Fruit fly (Drosophila melanogaster): Measurements from ENCODE around the gene ais.
A peak's percentile ranks its signal among the peaks of the same experiment; 100 is the strongest.

ais gene

DNA sequence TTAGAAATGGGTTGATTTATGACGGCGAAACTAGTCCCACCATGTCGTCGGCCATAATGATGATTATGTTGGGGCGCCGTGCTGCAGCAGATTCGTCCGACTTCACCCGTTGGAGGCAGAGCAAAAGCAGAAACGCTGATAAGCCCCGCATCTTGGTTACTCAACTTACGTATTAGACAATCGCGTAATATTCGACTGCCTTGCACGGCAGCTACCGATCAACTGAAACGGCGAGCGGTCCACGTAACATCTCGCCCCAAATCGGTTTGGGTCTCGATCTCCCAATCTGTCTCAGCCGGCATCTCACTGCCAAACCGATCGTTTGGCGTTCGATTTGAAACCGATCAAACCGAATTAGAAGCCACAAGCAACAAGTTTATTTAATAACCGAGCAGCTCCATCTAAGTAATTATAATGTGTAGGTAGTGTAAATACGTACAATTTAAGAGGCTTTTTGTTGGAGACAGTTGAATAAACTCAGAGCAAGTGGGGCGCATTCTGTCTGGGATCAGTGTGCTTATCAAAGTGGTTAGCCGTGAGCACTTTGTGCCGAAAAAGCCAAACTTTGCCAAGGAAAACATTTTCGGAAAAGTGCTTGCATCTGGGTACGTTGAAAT, 4.2 kb upstream of the ais start, which contains the start of gene CG32191 (continued):
- TF ChIP-seq CG17359 (tag; optimal IDR thresholded peaks at IDR 0.05): no peak
- TF ChIP-seq CG12155 (GFP tag; optimal IDR thresholded peaks at IDR 0.05): no peak
- TF ChIP-seq CG2129 (GFP tag; IDR thresholded peaks at IDR 0.05; ENCODE audit: partially characterized antibody): no peak
- TF ChIP-seq chn (GFP tag; optimal IDR thresholded peaks at IDR 0.05): no peak
- no peak for TF ChIP-seq disco-r (GFP tag; optimal IDR thresholded peaks at IDR 0.05)
- no peak for TF ChIP-seq Drgx (GFP tag; IDR thresholded peaks at IDR 0.05)
- TF ChIP-seq Atf6 (GFP tag; IDR thresholded peaks at IDR 0.05): 0 out of 2 replicates have a peak, but pooled peaks have one; percentile 32
- no peak for TF ChIP-seq CG6272 (GFP tag; IDR thresholded peaks at IDR 0.05)
- no peak for TF ChIP-seq CG13624 (GFP tag; optimal IDR thresholded peaks at IDR 0.05)
- TF ChIP-seq sens (GFP tag): peak; percentile 69
- no peak for TF ChIP-seq ap (GFP tag; IDR thresholded peaks at IDR 0.05)
- no peak for TF ChIP-seq zf30C (GFP tag; optimal IDR thresholded peaks at IDR 0.05)
- TF ChIP-seq CG8290 (GFP tag; optimal IDR thresholded peaks at IDR 0.05): no peak
- peak in 1 of 2 experiments; percentile 53 for TF ChIP-seq CG8290 (tag; optimal IDR thresholded peaks at IDR 0.05)
- TF ChIP-seq Ets65A (GFP tag): no peak
- TF ChIP-seq odd (GFP tag; optimal IDR thresholded peaks at IDR 0.05): no peak
- TF ChIP-seq HLH54F (GFP tag; optimal IDR thresholded peaks at IDR 0.05): no peak
- TF ChIP-seq CG16813 (GFP tag; IDR thresholded peaks at IDR 0.05; ENCODE audit: partially characterized antibody): no peak
- no peak for TF ChIP-seq gsb-n (tag; optimal IDR thresholded peaks at IDR 0.05)
- TF ChIP-seq aop (GFP tag; IDR thresholded peaks at IDR 0.05): no peak
- TF ChIP-seq CG7928 (GFP tag; optimal IDR thresholded peaks at IDR 0.05): no peak
- no peak for TF ChIP-seq CG8478 (optimal IDR thresholded peaks at IDR 0.05)
- no peak for TF ChIP-seq Optix (GFP tag; IDR thresholded peaks at IDR 0.05)
- TF ChIP-seq mld (GFP tag; IDR thresholded peaks at IDR 0.05; ENCODE audit: partially characterized antibody): no peak

DNA sequence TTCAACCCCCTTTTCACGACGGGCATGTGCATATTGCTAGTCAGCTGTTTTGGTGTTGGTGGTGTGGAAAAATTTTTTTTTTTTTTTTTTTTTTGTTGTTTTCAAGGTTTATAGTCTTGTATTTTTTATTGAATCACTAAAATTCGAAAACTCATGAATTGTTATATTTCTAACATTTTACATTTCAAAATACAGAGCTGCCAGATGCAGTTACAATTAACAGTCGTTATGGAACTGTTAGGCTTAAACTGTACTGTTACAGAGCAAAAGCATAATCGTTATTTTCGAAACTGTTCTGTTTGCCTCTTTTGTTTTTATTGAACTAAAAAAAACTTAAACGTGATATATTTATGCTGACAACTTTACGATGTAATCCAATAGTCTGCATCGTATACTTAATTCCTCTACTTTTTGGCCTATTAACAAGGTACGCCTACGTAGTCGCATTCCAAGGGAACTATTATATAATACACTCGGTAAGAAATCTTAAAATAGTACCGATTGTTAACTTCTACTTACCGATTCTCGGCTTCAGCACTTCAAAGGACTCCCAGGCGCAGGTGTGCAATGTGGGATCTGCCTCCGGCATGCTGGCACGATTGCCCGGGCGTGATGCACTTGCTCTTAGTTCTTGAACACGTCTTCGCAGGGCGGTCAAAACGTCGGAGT, 2.0 kb upstream of the ais start, which contains the start of gene CG32187:
Gene CG32187 (minus strand): TSS at position 9 of the 669 bp plus-strand sequence.
- TF ChIP-seq Dp (GFP tag; optimal IDR thresholded peaks at IDR 0.05) (peak; percentile 15), crp (GFP tag; optimal IDR thresholded peaks at IDR 0.05) (peak in 1 of 2 experiments; percentile 59), sens (GFP tag) (peak; percentile 3), Myb (GFP tag; optimal IDR thresholded peaks at IDR 0.05) (peak; percentile 74), Pdp1 (GFP tag; optimal IDR thresholded peaks at IDR 0.05) (peak in 1 of 2 experiments; percentile 92), MBD-R2 (GFP tag; IDR thresholded peaks at IDR 0.05) (0 out of 2 replicates have a peak, but pooled peaks have one; percentile 10), br (optimal IDR thresholded peaks at IDR 0.05) (no peak), stwl (tag; optimal IDR thresholded peaks at IDR 0.05) (peak; percentile 7), dpn (GFP tag; optimal IDR thresholded peaks at IDR 0.05) (no peak), zen2 (GFP tag; IDR thresholded peaks at IDR 0.05; ENCODE audit: partially characterized antibody) (no peak), Ets65A (GFP tag) (peak; percentile 16), gro (GFP tag; optimal IDR thresholded peaks at IDR 0.05) (no peak)

DNA sequence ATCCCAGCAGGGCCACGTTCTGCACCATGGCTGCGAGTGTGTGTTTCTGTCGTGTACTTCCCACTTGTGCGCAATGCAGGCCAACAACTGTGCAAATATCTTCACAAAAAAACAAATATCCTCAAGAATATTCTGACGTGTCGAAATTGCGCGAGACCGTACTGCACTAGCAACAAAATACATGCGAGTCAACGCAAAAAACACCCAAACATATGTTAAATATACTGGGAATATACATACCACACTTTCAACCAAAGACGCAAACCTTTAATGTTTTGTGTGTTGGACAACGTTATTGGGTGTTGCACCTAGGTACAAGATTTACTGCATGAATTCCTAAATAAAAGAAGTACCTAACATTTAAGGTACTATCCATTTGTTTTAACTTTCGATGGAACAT, 2.4 kb downstream of the ais start, which contains the start of gene NUCB1:
Gene NUCB1 (minus strand): TSS at position 173 of the 400 bp plus-strand sequence.
- TF ChIP-seq Lhr (GFP tag; optimal IDR thresholded peaks at IDR 0.05) (peak; percentile 85), Abd-B (GFP tag; optimal IDR thresholded peaks at IDR 0.05) (peak; percentile 62), D19B (GFP tag; optimal IDR thresholded peaks at IDR 0.05) (no peak), tx (GFP tag; optimal IDR thresholded peaks at IDR 0.05) (peak; percentile 15), amos (GFP tag; IDR thresholded peaks at IDR 0.05; ENCODE audit: partially characterized antibody) (no peak), CG3726 (GFP tag; IDR thresholded peaks at IDR 0.05) (no peak), Scr (GFP tag; IDR thresholded peaks at IDR 0.05; ENCODE audit: partially characterized antibody) (0 out of 2 replicates have a peak, but pooled peaks have one; percentile 2), gsb (GFP tag; IDR thresholded peaks at IDR 0.05) (no peak), corto (GFP tag; optimal IDR thresholded peaks at IDR 0.05) (no peak), bab2 (GFP tag; optimal IDR thresholded peaks at IDR 0.05) (peak; percentile 16), CG8944 (GFP tag; optimal IDR thresholded peaks at IDR 0.05) (peak; percentile 33), Aef1 (GFP tag; IDR thresholded peaks at IDR 0.05) (no peak), Deaf1 (tag; optimal IDR thresholded peaks at IDR 0.05) (no peak), CG33557 (GFP tag; optimal IDR thresholded peaks at IDR 0.05) (peak; percentile 25), CG43689 (GFP tag; IDR thresholded peaks at IDR 0.05) (no peak), CG3407 (GFP tag; optimal IDR thresholded peaks at IDR 0.05) (no peak)

Data from whole organism, embryonic.